Worm (Caenorhabditis elegans) whole organism, mixed stage, embryonic: ENCODE results near the gene ZK809.9.

Experiments used
- M03D4.4 ChIP-seq: sonication (generic microtip); optimal IDR thresholded peaks from 2 replicates; lab custom pipeline; 2017; ENCODE audit warnings: mild to moderate bottlenecking, missing genetic modification characterization, missing compliant biosample characterization
- bed-3 ChIP-seq: fragments of 200-800 bp; sonication (Bioruptor generic); optimal IDR thresholded peaks from 3 replicates; lab custom pipeline; 2018; ENCODE audit warnings: mild to moderate bottlenecking, missing genetic modification characterization, moderate library complexity, missing compliant biosample characterization
- blmp-1 ChIP-seq: fragments of 150-350 bp; optimal IDR thresholded peaks from 2 replicates; lab custom pipeline; 2014; ENCODE audit warnings: missing biosample characterization, missing genetic modification characterization
- ceh-39 ChIP-seq: fragments of 150-350 bp; optimal IDR thresholded peaks from 2 replicates; lab custom pipeline; 2014; ENCODE audit warnings: missing biosample characterization, missing genetic modification characterization
- ceh-43 ChIP-seq: fragments of 200-800 bp; sonication (Bioruptor generic); optimal IDR thresholded peaks from 2 replicates; lab custom pipeline; 2018; ENCODE audit warnings: mild to moderate bottlenecking, missing genetic modification characterization, moderate library complexity, missing compliant biosample characterization
- ceh-83 ChIP-seq: fragments of 200-800 bp; sonication (Bioruptor generic); optimal IDR thresholded peaks from 2 replicates; lab custom pipeline; 2018; ENCODE audit warnings: mild to moderate bottlenecking, missing genetic modification characterization, missing compliant biosample characterization
- ces-1 ChIP-seq: fragments of 150-350 bp; optimal IDR thresholded peaks from 2 replicates; lab custom pipeline; 2014; ENCODE audit warnings: missing biosample characterization, missing genetic modification reagents, missing genetic modification characterization
- cnd-1 ChIP-seq: fragments of 200-800 bp; sonication (Bioruptor generic); optimal IDR thresholded peaks from 2 replicates; lab custom pipeline; 2018; ENCODE audit warnings: mild to moderate bottlenecking, missing genetic modification characterization, missing compliant biosample characterization
- drap-1 ChIP-seq: fragments of 200-800 bp; sonication (Bioruptor generic); optimal IDR thresholded peaks from 3 replicates; lab custom pipeline; 2018; ENCODE audit warnings: mild to moderate bottlenecking, missing genetic modification characterization, missing compliant biosample characterization
- elt-1 ChIP-seq: sonication (generic microtip); optimal IDR thresholded peaks from 2 replicates; lab custom pipeline; 2017; ENCODE audit warnings: missing genetic modification characterization, mild to moderate bottlenecking, missing compliant biosample characterization, antibody characterized with exemption, moderate library complexity, borderline replicate concordance; ENCODE audit not compliant: insufficient read depth
- elt-3 ChIP-seq: fragments of 150-350 bp; optimal IDR thresholded peaks from 2 replicates; lab custom pipeline; 2014; ENCODE audit warnings: missing biosample characterization, missing genetic modification characterization
- flh-1 ChIP-seq: fragments of 200-800 bp; sonication (Bioruptor generic); optimal IDR thresholded peaks from 2 replicates; lab custom pipeline; 2018; ENCODE audit warnings: mild to moderate bottlenecking, missing genetic modification characterization, moderate library complexity, missing compliant biosample characterization
- ham-2 ChIP-seq: fragments of 200-800 bp; sonication (Bioruptor generic); optimal IDR thresholded peaks from 2 replicates; lab custom pipeline; 2018; ENCODE audit warnings: mild to moderate bottlenecking, missing genetic modification characterization, missing compliant biosample characterization
- hlh-1 ChIP-seq: fragments of 150-350 bp; optimal IDR thresholded peaks from 2 replicates; lab custom pipeline; 2014; ENCODE audit warnings: missing biosample characterization, missing genetic modification reagents, missing genetic modification characterization
- lin-13 ChIP-seq: fragments of 150-350 bp; optimal IDR thresholded peaks from 2 replicates; lab custom pipeline; 2014; ENCODE audit warnings: missing biosample characterization, missing genetic modification characterization
- lin-32 ChIP-seq: fragments of 200-800 bp; sonication (Bioruptor generic); optimal IDR thresholded peaks from 2 replicates; lab custom pipeline; 2018; ENCODE audit warnings: mild to moderate bottlenecking, missing genetic modification characterization, missing compliant biosample characterization
- lsy-2 ChIP-seq: fragments of 150-350 bp; optimal IDR thresholded peaks from 2 replicates; lab custom pipeline; 2014; ENCODE audit warnings: missing biosample characterization, missing genetic modification characterization
- mab-5 ChIP-seq: fragments of 150-350 bp; optimal IDR thresholded peaks from 2 replicates; lab custom pipeline; 2014; ENCODE audit warnings: missing biosample characterization, missing genetic modification characterization
- mep-1 ChIP-seq: fragments of 150-350 bp; optimal IDR thresholded peaks from 2 replicates; lab custom pipeline; 2017; ENCODE audit warnings: missing biosample characterization, missing genetic modification reagents, missing genetic modification characterization, inconsistent platforms
- mls-2 ChIP-seq: sonication (generic microtip); optimal IDR thresholded peaks from 2 replicates; lab custom pipeline; 2016; ENCODE audit warnings: mild to moderate bottlenecking, missing genetic modification characterization, moderate library complexity, missing compliant biosample characterization
- nhr-12 ChIP-seq: fragments of 150-350 bp; optimal IDR thresholded peaks from 2 replicates; lab custom pipeline; 2014; ENCODE audit warnings: missing biosample characterization, missing genetic modification characterization
- nhr-2 ChIP-seq: fragments of 150-350 bp; optimal IDR thresholded peaks from 2 replicates; lab custom pipeline; 2014; ENCODE audit warnings: missing biosample characterization, missing genetic modification characterization
- nhr-237 ChIP-seq: fragments of 150-350 bp; optimal IDR thresholded peaks from 2 replicates; lab custom pipeline; 2014; ENCODE audit warnings: missing biosample characterization, missing genetic modification characterization
- nhr-28 ChIP-seq: fragments of 150-350 bp; optimal IDR thresholded peaks from 2 replicates; lab custom pipeline; 2014; ENCODE audit warnings: missing biosample characterization, missing genetic modification characterization
- nhr-76 ChIP-seq: sonication (generic microtip); optimal IDR thresholded peaks from 2 replicates; lab custom pipeline; 2017; ENCODE audit warnings: missing biosample characterization, missing genetic modification characterization
- pha-4 ChIP-seq: fragments of 150-350 bp; optimal IDR thresholded peaks from 2 replicates; lab custom pipeline; 2018; ENCODE audit warnings: missing biosample characterization, missing genetic modification reagents, missing genetic modification characterization
- sem-2 ChIP-seq: fragments of 200-800 bp; sonication (Bioruptor generic); optimal IDR thresholded peaks from 2 replicates; lab custom pipeline; 2018; ENCODE audit warnings: mild to moderate bottlenecking, missing genetic modification characterization, missing compliant biosample characterization
- snpc-4 ChIP-seq: fragments of 150-350 bp; optimal IDR thresholded peaks from 2 replicates; lab custom pipeline; 2014; ENCODE audit warnings: missing biosample characterization, missing genetic modification characterization
- sptf-1 ChIP-seq: sonication (generic microtip); optimal IDR thresholded peaks from 2 replicates; lab custom pipeline; 2017; ENCODE audit warnings: mild to moderate bottlenecking, missing genetic modification characterization, moderate library complexity, missing compliant biosample characterization
- tbx-8 ChIP-seq: fragments of 200-800 bp; sonication (Bioruptor generic); optimal IDR thresholded peaks from 2 replicates; lab custom pipeline; 2018; ENCODE audit warnings: mild to moderate bottlenecking, missing genetic modification characterization, moderate library complexity, missing compliant biosample characterization
- unc-120 ChIP-seq: sonication (generic microtip); optimal IDR thresholded peaks from 2 replicates; lab custom pipeline; 2017; ENCODE audit warnings: missing genetic modification characterization, missing compliant biosample characterization; ENCODE audit not compliant: poor library complexity, severe bottlenecking
- unc-39 ChIP-seq: fragments of 150-350 bp; optimal IDR thresholded peaks from 2 replicates; lab custom pipeline; 2014; ENCODE audit warnings: missing biosample characterization, missing genetic modification characterization
- unc-62 ChIP-seq: fragments of 150-350 bp; optimal IDR thresholded peaks from 2 replicates; lab custom pipeline; 2014; ENCODE audit warnings: missing biosample characterization, missing genetic modification reagents, missing genetic modification characterization
- zip-8 ChIP-seq: fragments of 150-350 bp; optimal IDR thresholded peaks from 2 replicates; lab custom pipeline; 2014; ENCODE audit warnings: missing biosample characterization, missing genetic modification characterization
- ztf-11 ChIP-seq: fragments of 150-350 bp; optimal IDR thresholded peaks from 2 replicates; lab custom pipeline; 2014; ENCODE audit warnings: missing biosample characterization, missing genetic modification characterization

The ZK809.9 gene

ce11 chrIV:11688018-11688417 lies 22.9 kb downstream of the ZK809.9 start, which contains the start of gene ZK792.5:
Gene ZK792.5, minus strand, starts transcription at chrIV:11688118.
- TF ChIP-seq blmp-1 (no peak), bed-3 (GFP tag; lab: Kevin White, UChicago) (peak; percentile 2)
- TF ChIP-seq, all 35 proteins: peak for 1

ce11 chrIV:11690988-11691387 lies 25.9 kb downstream of the ZK809.9 start, which contains the start of gene let-60:
Gene let-60, minus strand, starts transcription at chrIV:11691088.
- no peak for TF ChIP-seq zip-8 (tag; lab: Kevin White, UChicago)
- TF ChIP-seq unc-39 (tag; lab: Kevin White, UChicago), result no peak
- no peak for TF ChIP-seq unc-62 (GFP tag; lab: Kevin White, UChicago)
- TF ChIP-seq elt-3 (tag; lab: Kevin White, UChicago), result no peak
- TF ChIP-seq mls-2, result no peak
- no peak for TF ChIP-seq ceh-83 (GFP tag; lab: Kevin White, UChicago)
- TF ChIP-seq drap-1 (GFP tag; lab: Kevin White, UChicago), result no peak
- TF ChIP-seq pha-4 (tag; lab: Kevin White, UChicago), result no peak
- TF ChIP-seq cnd-1 (tag; lab: Kevin White, UChicago), result no peak
- no peak for TF ChIP-seq elt-1 (tag; lab: Kevin White, UChicago)
- TF ChIP-seq nhr-76 (tag; lab: Kevin White, UChicago), result no peak
- TF ChIP-seq lin-32 (GFP tag; lab: Kevin White, UChicago), result no peak
- no peak for TF ChIP-seq ceh-43
- TF ChIP-seq M03D4.4 (tag; lab: Kevin White, UChicago), result no peak
- TF ChIP-seq nhr-28 (tag; lab: Kevin White, UChicago), result no peak
- TF ChIP-seq, all 35 proteins: peak for 0

- no peak for TF ChIP-seq mep-1 (tag; lab: Kevin White, UChicago)
- TF ChIP-seq zip-8 (tag; lab: Kevin White, UChicago), result no peak
- TF ChIP-seq sem-2 (GFP tag; lab: Kevin White, UChicago), result no peak
- no peak for TF ChIP-seq unc-62 (GFP tag; lab: Kevin White, UChicago)
- no peak for TF ChIP-seq lsy-2 (tag; lab: Kevin White, UChicago)
- TF ChIP-seq nhr-12, result no peak
- TF ChIP-seq sptf-1 (tag; lab: Kevin White, UChicago), result no peak
- no peak for TF ChIP-seq hlh-1
- no peak for TF ChIP-seq mab-5
- TF ChIP-seq flh-1 (GFP tag; lab: Kevin White, UChicago), result no peak
- no peak for TF ChIP-seq nhr-2 (tag; lab: Kevin White, UChicago)
- no peak for TF ChIP-seq ztf-11 (tag; lab: Kevin White, UChicago)
- no peak for TF ChIP-seq lin-13 (tag; lab: Kevin White, UChicago)
- TF ChIP-seq unc-39 (tag; lab: Kevin White, UChicago), result no peak
- TF ChIP-seq, all 35 proteins: peak for 0
Observed at ce11 chrIV:11691524-11691923, 26.4 kb downstream of the ZK809.9 start.

- TF ChIP-seq nhr-2 (tag; lab: Kevin White, UChicago) (peak; percentile 1), M03D4.4 (tag; lab: Kevin White, UChicago) (peak; percentile 64), mls-2 (peak; percentile 60), ceh-83 (GFP tag; lab: Kevin White, UChicago) (no peak), drap-1 (GFP tag; lab: Kevin White, UChicago) (peak; percentile 44), flh-1 (GFP tag; lab: Kevin White, UChicago) (no peak), tbx-8 (GFP tag; lab: Kevin White, UChicago) (peak; percentile 39), elt-3 (tag; lab: Kevin White, UChicago) (no peak), lsy-2 (tag; lab: Kevin White, UChicago) (peak; percentile 23), unc-120 (tag; lab: Kevin White, UChicago) (peak; percentile 88), nhr-28 (tag; lab: Kevin White, UChicago) (no peak), ztf-11 (tag; lab: Kevin White, UChicago) (no peak), elt-1 (tag; lab: Kevin White, UChicago) (no peak), unc-39 (tag; lab: Kevin White, UChicago) (no peak), ceh-39 (tag; lab: Kevin White, UChicago) (peak; percentile 46), sptf-1 (tag; lab: Kevin White, UChicago) (peak; percentile 28), pha-4 (tag; lab: Kevin White, UChicago) (peak; percentile 49), ham-2 (peak; percentile 97), blmp-1 (peak; percentile 36), nhr-76 (tag; lab: Kevin White, UChicago) (no peak), mep-1 (tag; lab: Kevin White, UChicago) (peak; percentile 67), cnd-1 (tag; lab: Kevin White, UChicago) (peak; percentile 72), bed-3 (GFP tag; lab: Kevin White, UChicago) (no peak), lin-32 (GFP tag; lab: Kevin White, UChicago) (no peak), snpc-4 (tag; lab: Kevin White, UChicago) (no peak), sem-2 (GFP tag; lab: Kevin White, UChicago) (no peak), lin-13 (tag; lab: Kevin White, UChicago) (no peak), mab-5 (no peak), ceh-43 (peak; percentile 18), ces-1 (GFP tag; lab: Kevin White, UChicago) (peak; percentile 99), zip-8 (tag; lab: Kevin White, UChicago) (no peak), nhr-12 (no peak), hlh-1 (peak; percentile 73), nhr-237 (tag; lab: Kevin White, UChicago) (peak; percentile 70), unc-62 (GFP tag; lab: Kevin White, UChicago) (peak; percentile 81)
Observed at ce11 chrIV:11692071-11692673, 27.1 kb downstream of the ZK809.9 start.
